Worm (Caenorhabditis elegans) whole organism, young adult: ENCODE results near the gene polq-1.

Experiments
- B0336.3 ChIP-seq: fragments of 200-800 bp; sonication (Bioruptor generic); IDR thresholded peaks from 2 replicates; pipeline ENCODE4 v1.3.6; 2022; ENCODE audit warnings: missing genetic modification characterization, missing compliant biosample characterization
- F33H1.4 ChIP-seq: fragments of 200-800 bp; sonication (Bioruptor generic); IDR thresholded peaks from 2 replicates; pipeline ENCODE4 v1.3.6; 2022; ENCODE audit warnings: missing genetic modification reagents, missing genetic modification characterization, missing compliant biosample characterization
- F52B5.7 ChIP-seq: sonication (generic microtip); optimal IDR thresholded peaks from 2 replicates; lab custom pipeline; 2016; ENCODE audit warnings: mild to moderate bottlenecking, missing genetic modification characterization, missing compliant biosample characterization
- F57C9.4 ChIP-seq: sonication (generic microtip); optimal IDR thresholded peaks from 2 replicates; lab custom pipeline; 2017; ENCODE audit warnings: mild to moderate bottlenecking, missing genetic modification characterization, missing compliant biosample characterization
- Y95B8A.8 ChIP-seq: fragments of 200-800 bp; sonication (Bioruptor generic); IDR thresholded peaks from 2 replicates; pipeline ENCODE4 v1.3.6; 2022; ENCODE audit warnings: missing genetic modification reagents, missing genetic modification characterization, missing compliant biosample characterization
- ZK185.1 ChIP-seq: sonication (generic microtip); optimal IDR thresholded peaks from 2 replicates; lab custom pipeline; 2016; ENCODE audit warnings: mild to moderate bottlenecking, missing genetic modification characterization, missing compliant biosample characterization; ENCODE audit not compliant: poor library complexity, severe bottlenecking
- akir-1 ChIP-seq: fragments of 200-800 bp; sonication (Bioruptor generic); optimal IDR thresholded peaks from 2 replicates; lab custom pipeline; 2018; ENCODE audit warnings: mild to moderate bottlenecking, missing genetic modification characterization, moderate library complexity, missing compliant biosample characterization
- atf-7 ChIP-seq: sonication (generic microtip); optimal IDR thresholded peaks from 2 replicates; lab custom pipeline; 2017; ENCODE audit warnings: mild to moderate bottlenecking, missing genetic modification characterization, missing compliant biosample characterization
- attf-5 ChIP-seq: fragments of 200-800 bp; sonication (Bioruptor generic); optimal IDR thresholded peaks from 2 replicates; lab custom pipeline; 2018; ENCODE audit warnings: mild to moderate bottlenecking, missing genetic modification characterization, missing compliant biosample characterization
- attf-6 ChIP-seq: fragments of 200-800 bp; sonication (Bioruptor generic); IDR thresholded peaks from 2 replicates; pipeline ENCODE4 v1.3.6; 2022; ENCODE audit warnings: missing genetic modification reagents, missing genetic modification characterization, missing compliant biosample characterization
- bed-2 ChIP-seq: fragments of 200-800 bp; sonication (Bioruptor generic); IDR thresholded peaks from 2 replicates; pipeline ENCODE4 v1.3.6; 2022; ENCODE audit warnings: missing genetic modification reagents, missing genetic modification characterization, missing compliant biosample characterization
- cebp-1 ChIP-seq, 2 experiments: fragments of 200-800 bp in 1 of 2; sonication (Bioruptor generic) in 1 of 2; sonication (generic microtip) in 1 of 2; IDR thresholded peaks in 1 of 2; optimal IDR thresholded peaks in 1 of 2; 2 replicates each; pipeline versions ENCODE4 v1.3.6 to Lab custom; 2017 to 2022; ENCODE audit warnings: missing compliant biosample characterization in 2 of 2, missing genetic modification characterization in 2 of 2, mild to moderate bottlenecking in 1 of 2, missing genetic modification reagents in 1 of 2, moderate library complexity in 1 of 2
- dox-1 ChIP-seq: fragments of 200-800 bp; sonication (Bioruptor generic); IDR thresholded peaks from 2 replicates; pipeline ENCODE4 v1.3.6; 2022; ENCODE audit warnings: missing genetic modification reagents, missing genetic modification characterization, missing compliant biosample characterization
- dpff-1 ChIP-seq: sonication (generic microtip); optimal IDR thresholded peaks from 2 replicates; lab custom pipeline; 2017; ENCODE audit warnings: mild to moderate bottlenecking, missing genetic modification characterization, missing compliant biosample characterization
- dpl-1 ChIP-seq: fragments of 150-350 bp; optimal IDR thresholded peaks from 2 replicates; lab custom pipeline; 2014; ENCODE audit warnings: missing biosample characterization, missing genetic modification reagents, missing genetic modification characterization
- ets-4 ChIP-seq: fragments of 200-800 bp; sonication (Bioruptor generic); optimal IDR thresholded peaks from 2 replicates; lab custom pipeline; 2018; ENCODE audit warnings: mild to moderate bottlenecking, missing genetic modification characterization, missing compliant biosample characterization
- fkh-3 ChIP-seq: sonication (generic microtip); optimal IDR thresholded peaks from 2 replicates; lab custom pipeline; 2016; ENCODE audit warnings: mild to moderate bottlenecking, missing genetic modification characterization, missing compliant biosample characterization
- gei-17 ChIP-seq: fragments of 200-800 bp; sonication (Bioruptor generic); optimal IDR thresholded peaks from 2 replicates; lab custom pipeline; 2018; ENCODE audit warnings: mild to moderate bottlenecking, missing genetic modification characterization, missing compliant biosample characterization
- hlh-12 ChIP-seq: sonication (generic microtip); optimal IDR thresholded peaks from 2 replicates; lab custom pipeline; 2016; ENCODE audit warnings: missing genetic modification characterization, missing compliant biosample characterization
- hlh-26 ChIP-seq: fragments of 200-800 bp; sonication (Bioruptor generic); conservative IDR thresholded peaks from 2 replicates; pipeline ENCODE4 v1.3.6; 2022; ENCODE audit warnings: missing genetic modification reagents, missing genetic modification characterization, missing compliant biosample characterization
- hmg-20 ChIP-seq: fragments of 200-800 bp; sonication (Bioruptor generic); IDR thresholded peaks from 2 replicates; pipeline ENCODE4 v1.3.6; 2022; ENCODE audit warnings: missing genetic modification reagents, missing genetic modification characterization, missing compliant biosample characterization
- hrde-1 ChIP-seq: sonication (generic microtip); optimal IDR thresholded peaks from 2 replicates; lab custom pipeline; 2016; ENCODE audit warnings: missing genetic modification characterization, mild to moderate bottlenecking, missing compliant biosample characterization, moderate library complexity, missing genotype, missing genetic modification reagents, borderline replicate concordance
- let-607 ChIP-seq, 2 experiments: fragments of 200-800 bp in 1 of 2; sonication (Bioruptor generic) in 1 of 2; sonication (generic microtip) in 1 of 2; optimal IDR thresholded peaks; 2 replicates each; lab custom pipeline; 2016 to 2018; ENCODE audit warnings: mild to moderate bottlenecking in 2 of 2, missing compliant biosample characterization in 2 of 2, missing genetic modification characterization in 2 of 2, moderate library complexity in 2 of 2, missing genotype in 1 of 2
- lir-1 ChIP-seq: fragments of 200-800 bp; sonication (Bioruptor generic); conservative IDR thresholded peaks from 2 replicates; pipeline ENCODE4 v1.3.6; 2022; ENCODE audit warnings: missing genetic modification reagents, missing genetic modification characterization, missing compliant biosample characterization
- lsl-1 ChIP-seq: fragments of 200-800 bp; sonication (Bioruptor generic); optimal IDR thresholded peaks from 2 replicates; lab custom pipeline; 2018; ENCODE audit warnings: mild to moderate bottlenecking, missing genetic modification characterization, moderate library complexity, missing compliant biosample characterization
- lsy-27 ChIP-seq: sonication (generic microtip); optimal IDR thresholded peaks from 2 replicates; lab custom pipeline; 2017; ENCODE audit warnings: missing genetic modification characterization, mild to moderate bottlenecking, missing compliant biosample characterization, antibody characterized with exemption, missing genotype, borderline replicate concordance; ENCODE audit not compliant: insufficient read depth
- nfya-1 ChIP-seq: sonication (generic microtip); optimal IDR thresholded peaks from 2 replicates; lab custom pipeline; 2017; ENCODE audit warnings: antibody characterized with exemption, missing compliant biosample characterization, missing genetic modification characterization, borderline replicate concordance; ENCODE audit not compliant: insufficient read depth
- nfyb-1 ChIP-seq: fragments of 200-800 bp; sonication (Bioruptor generic); IDR thresholded peaks from 2 replicates; pipeline ENCODE4 v1.3.6; 2022; ENCODE audit warnings: missing genetic modification reagents, missing genetic modification characterization, missing compliant biosample characterization
- nhr-80 ChIP-seq: sonication (generic microtip); optimal IDR thresholded peaks from 2 replicates; lab custom pipeline; 2016; ENCODE audit warnings: missing genetic modification characterization, missing compliant biosample characterization
- rcor-1 ChIP-seq: fragments of 200-800 bp; sonication (Bioruptor generic); IDR thresholded peaks from 2 replicates; pipeline ENCODE4 v1.3.6; 2022; ENCODE audit warnings: missing genetic modification reagents, missing genetic modification characterization, missing compliant biosample characterization
- repo-1 ChIP-seq: sonication (generic microtip); optimal IDR thresholded peaks from 2 replicates; lab custom pipeline; 2017; ENCODE audit warnings: mild to moderate bottlenecking, missing genetic modification characterization, missing compliant biosample characterization
- rpc-1 ChIP-seq, 2 experiments: fragments of 150-350 bp in 1 of 2; sonication (generic microtip) in 1 of 2; optimal IDR thresholded peaks; 2 replicates each; lab custom pipeline; 2014 to 2018; ENCODE audit warnings: missing biosample characterization in 1 of 2, missing genetic modification characterization in 1 of 2, missing genetic modification reagents in 1 of 2, missing genotype in 1 of 2
- snpc-1.3 ChIP-seq: sonication (generic microtip); optimal IDR thresholded peaks from 2 replicates; lab custom pipeline; 2017; ENCODE audit warnings: missing genetic modification characterization, mild to moderate bottlenecking, missing compliant biosample characterization, antibody characterized with exemption, moderate library complexity, missing genotype, missing genetic modification reagents; ENCODE audit not compliant: insufficient read depth
- sptf-2 ChIP-seq: fragments of 200-800 bp; sonication (Bioruptor generic); optimal IDR thresholded peaks from 2 replicates; lab custom pipeline; 2018; ENCODE audit warnings: mild to moderate bottlenecking, missing genetic modification characterization, missing compliant biosample characterization
- tbx-9 ChIP-seq: sonication (generic microtip); optimal IDR thresholded peaks from 2 replicates; lab custom pipeline; 2016; ENCODE audit warnings: borderline replicate concordance, missing genetic modification characterization, inconsistent platforms, missing compliant biosample characterization
- ztf-25 ChIP-seq: fragments of 200-800 bp; sonication (Bioruptor generic); IDR thresholded peaks from 2 replicates; pipeline ENCODE4 v1.3.6; 2022; ENCODE audit warnings: missing genetic modification reagents, missing genetic modification characterization, missing compliant biosample characterization

polq-1 gene

DNA sequence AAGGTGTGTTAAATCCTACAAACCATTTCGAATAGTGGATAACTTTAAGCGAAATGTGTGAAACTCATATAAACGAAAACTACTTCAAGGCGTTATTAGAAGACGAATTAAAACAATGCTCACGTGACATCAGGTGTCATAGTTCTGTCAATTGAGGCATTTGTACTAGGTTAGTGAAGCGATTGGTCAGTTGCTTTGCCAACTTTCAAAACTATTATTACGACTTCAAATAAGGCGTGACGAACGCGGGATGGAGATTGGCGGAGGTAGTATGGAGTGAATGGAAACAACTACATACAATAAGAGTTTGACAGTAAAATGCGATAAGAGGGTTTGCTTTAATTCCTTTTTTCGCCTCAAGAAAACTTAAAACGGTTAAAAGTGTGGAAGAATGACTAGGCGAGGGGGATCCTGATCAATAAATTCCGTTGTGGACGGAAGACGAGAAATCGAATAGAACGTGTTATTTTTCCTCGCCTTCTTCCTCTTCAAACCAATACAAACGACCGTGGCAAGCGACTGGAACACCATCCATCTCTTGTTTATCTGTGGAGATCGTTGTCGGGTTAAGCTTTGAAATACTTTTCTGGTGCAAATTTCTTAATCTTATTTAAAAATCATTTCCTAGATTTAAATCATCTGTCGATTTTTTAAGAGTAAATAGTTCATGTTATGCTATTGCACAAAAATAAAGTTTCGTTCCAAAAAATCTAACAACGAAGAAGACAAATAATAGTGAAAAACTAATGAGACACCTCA, 38.0 kb upstream of the polq-1 start:
- peak; percentile 21 for TF ChIP-seq nhr-80 (tag; lab: Kevin White, UChicago)
- no peak for TF ChIP-seq repo-1 (tag; lab: Kevin White, UChicago)
- peak; percentile 13; the same call in 1 of the 2 replicates for TF ChIP-seq Y95B8A.8

DNA sequence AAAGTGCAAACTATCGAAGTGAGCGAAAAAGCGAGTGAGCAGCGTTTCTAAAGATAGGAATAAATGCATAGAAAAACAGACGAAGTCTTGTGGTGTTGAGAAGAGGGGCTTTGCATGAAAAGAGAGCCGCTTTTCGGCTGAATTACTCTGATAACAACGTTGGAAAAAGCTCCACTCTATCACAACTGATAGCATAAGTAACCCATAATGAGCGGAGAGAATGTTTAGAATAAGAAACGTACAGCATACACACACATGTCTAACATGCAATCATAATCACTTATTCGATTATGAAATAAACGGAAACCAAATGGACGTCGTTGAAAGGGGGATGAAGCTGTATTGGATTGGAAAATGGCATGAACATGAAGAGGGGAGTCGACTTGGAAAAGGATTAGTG, 37.3 kb upstream of the polq-1 start:
- TF ChIP-seq tbx-9 (no peak), nfya-1 (no peak), attf-6 (GFP tag; lab: Robert Waterston, UW) (no peak), nhr-80 (tag; lab: Kevin White, UChicago) (peak; percentile 46), fkh-3 (tag; lab: Kevin White, UChicago) (no peak), hlh-26 (GFP tag; lab: Robert Waterston, UW) (no peak), cebp-1 (GFP tag; IDR thresholded peaks at IDR 0.05; lab: Robert Waterston, UW) (peak; percentile 21; the same call in 1 of the 2 replicates), cebp-1 (tag; optimal IDR thresholded peaks at IDR 0.05; lab: Kevin White, UChicago) (peak; percentile 64), lsl-1 (GFP tag; lab: Kevin White, UChicago) (no peak), rpc-1 (optimal IDR thresholded peaks at IDR 0.05; lab: Kevin White, UChicago) (no peak), rpc-1 (tag; optimal IDR thresholded peaks at IDR 0.05; lab: Kevin White, UChicago) (no peak), snpc-1.3 (tag; lab: Kevin White, UChicago) (no peak), attf-5 (GFP tag; lab: Kevin White, UChicago) (no peak), F33H1.4 (GFP tag; lab: Robert Waterston, UW) (no peak), ets-4 (no peak), atf-7 (tag; lab: Kevin White, UChicago) (no peak), lir-1 (no peak), lsy-27 (tag; lab: Kevin White, UChicago) (no peak), dox-1 (GFP tag; lab: Robert Waterston, UW) (0 out of 2 replicates have a peak, but pooled peaks have one; percentile 9), akir-1 (GFP tag; lab: Kevin White, UChicago) (no peak), sptf-2 (GFP tag; lab: Kevin White, UChicago) (no peak)

DNA sequence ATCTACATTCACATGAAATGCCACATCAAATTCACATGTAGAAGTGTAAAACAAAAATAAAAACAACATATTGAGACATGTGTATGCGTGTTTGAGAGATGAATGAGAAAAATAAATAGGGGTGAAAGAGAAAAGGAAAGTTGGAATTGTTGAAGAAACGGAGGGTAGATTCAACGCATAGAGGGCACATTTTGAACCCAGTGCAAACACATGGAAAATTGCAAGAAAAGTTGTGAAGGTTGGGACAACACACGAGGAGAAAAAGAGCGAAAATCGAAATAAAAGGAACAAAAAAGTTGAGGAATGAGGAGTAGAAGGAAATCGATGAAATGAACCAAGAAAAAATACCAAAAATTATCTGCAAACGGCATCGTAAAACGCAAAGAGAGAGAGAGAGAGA, 36.6 kb upstream of the polq-1 start:
- no peak for TF ChIP-seq ztf-25 (GFP tag; lab: Robert Waterston, UW)
- no peak for TF ChIP-seq bed-2
- no peak for TF ChIP-seq hlh-12 (tag; lab: Kevin White, UChicago)
- no peak for TF ChIP-seq rcor-1 (GFP tag; lab: Robert Waterston, UW)
- no peak for TF ChIP-seq F52B5.7 (tag; lab: Kevin White, UChicago)
- no peak for TF ChIP-seq ZK185.1
- no peak for TF ChIP-seq hmg-20
- TF ChIP-seq ets-4: no peak
- TF ChIP-seq F57C9.4 (tag; lab: Kevin White, UChicago): no peak
- no peak for TF ChIP-seq dpff-1 (tag; lab: Kevin White, UChicago)
- no peak for TF ChIP-seq lsl-1 (GFP tag; lab: Kevin White, UChicago)
- no peak for TF ChIP-seq gei-17 (GFP tag; lab: Kevin White, UChicago)
- TF ChIP-seq dpl-1 (GFP tag; lab: Kevin White, UChicago): no peak

DNA sequence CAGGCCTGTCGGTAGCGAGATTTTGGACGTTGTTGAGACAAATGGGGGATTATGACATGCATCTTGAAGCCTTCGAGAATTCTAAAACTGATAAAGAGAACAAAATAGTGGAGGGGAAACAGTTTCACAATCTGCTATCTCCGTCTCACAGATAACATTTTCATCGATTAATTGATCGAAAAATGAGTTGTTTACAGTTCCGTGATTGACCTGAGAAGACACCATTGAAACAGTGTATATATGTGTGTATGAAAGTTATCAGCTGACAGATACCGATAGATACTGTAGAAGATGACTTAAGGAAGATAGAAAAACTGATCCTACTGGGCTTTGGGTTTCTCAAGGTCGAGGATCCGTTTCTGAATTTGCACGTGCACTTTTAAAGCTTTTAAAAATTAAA, 36.2 kb upstream of the polq-1 start:
- TF ChIP-seq nfyb-1 (GFP tag; lab: Robert Waterston, UW) (peak; percentile 32; the same call in 1 of the 2 replicates), hrde-1 (tag; lab: Kevin White, UChicago) (no peak), let-607 (tag; optimal IDR thresholded peaks at IDR 0.05; lab: Kevin White, UChicago) (peak in 1 of 2 experiments; percentile 31), attf-5 (GFP tag; lab: Kevin White, UChicago) (peak; percentile 3), cebp-1 (GFP tag; IDR thresholded peaks at IDR 0.05; lab: Robert Waterston, UW) (no peak; the same call in 1 of the 2 replicates), cebp-1 (tag; optimal IDR thresholded peaks at IDR 0.05; lab: Kevin White, UChicago) (peak; percentile 57), nhr-80 (tag; lab: Kevin White, UChicago) (peak; percentile 61), B0336.3 (GFP tag; lab: Robert Waterston, UW) (no peak), dox-1 (GFP tag; lab: Robert Waterston, UW) (peak; percentile 11; the same call in 1 of the 2 replicates)
